Worm (Caenorhabditis elegans) whole organism, late embryonic: Measurements from ENCODE around the gene srg-45.
A peak's percentile ranks its signal among the peaks of the same experiment; 100 is the strongest.

Experiments
- C08G9.2 ChIP-seq: sonication (generic microtip); optimal IDR thresholded peaks from 2 replicates; lab custom pipeline; 2016; ENCODE audit warnings: mild to moderate bottlenecking, missing genetic modification characterization, moderate library complexity, missing compliant biosample characterization
- C38D4.7 ChIP-seq: fragments of 200-800 bp; sonication (Bioruptor generic); optimal IDR thresholded peaks from 2 replicates; lab custom pipeline; 2018; ENCODE audit warnings: mild to moderate bottlenecking, missing genetic modification characterization, moderate library complexity, missing compliant biosample characterization
- F13H6.1 ChIP-seq: sonication (generic microtip); optimal IDR thresholded peaks from 2 replicates; lab custom pipeline; 2016; ENCODE audit warnings: missing genetic modification characterization, missing compliant biosample characterization
- ahr-1 ChIP-seq: sonication (generic microtip); optimal IDR thresholded peaks from 2 replicates; lab custom pipeline; 2016; ENCODE audit warnings: missing genetic modification characterization, missing compliant biosample characterization
- ceh-18 ChIP-seq: sonication (generic microtip); optimal IDR thresholded peaks from 2 replicates; lab custom pipeline; 2016; ENCODE audit warnings: missing genetic modification characterization, missing compliant biosample characterization
- ceh-19 ChIP-seq: fragments of 200-800 bp; sonication (Bioruptor generic); optimal IDR thresholded peaks from 2 replicates; lab custom pipeline; 2018; ENCODE audit warnings: mild to moderate bottlenecking, missing genetic modification characterization, missing compliant biosample characterization
- ceh-22 ChIP-seq: sonication (generic microtip); optimal IDR thresholded peaks from 2 replicates; lab custom pipeline; 2017; ENCODE audit warnings: missing biosample characterization, missing genetic modification characterization
- ceh-31 ChIP-seq: sonication (generic microtip); optimal IDR thresholded peaks from 2 replicates; lab custom pipeline; 2016; ENCODE audit warnings: missing genetic modification characterization, missing compliant biosample characterization
- ceh-48 ChIP-seq: sonication (generic microtip); optimal IDR thresholded peaks from 2 replicates; lab custom pipeline; 2016; ENCODE audit warnings: missing genetic modification characterization, inconsistent platforms, missing compliant biosample characterization
- che-1 ChIP-seq: sonication (generic microtip); optimal IDR thresholded peaks from 2 replicates; lab custom pipeline; 2016; ENCODE audit warnings: mild to moderate bottlenecking, missing genetic modification characterization, missing compliant biosample characterization
- dve-1 ChIP-seq: sonication (generic microtip); optimal IDR thresholded peaks from 2 replicates; lab custom pipeline; 2017; ENCODE audit warnings: antibody characterized with exemption, mild to moderate bottlenecking, missing genetic modification characterization, missing compliant biosample characterization
- elt-2 ChIP-seq: sonication (generic microtip); optimal IDR thresholded peaks from 2 replicates; lab custom pipeline; 2016; ENCODE audit warnings: missing genetic modification reagents, missing genetic modification characterization, missing compliant biosample characterization
- eyg-1 ChIP-seq: sonication (generic microtip); optimal IDR thresholded peaks from 2 replicates; lab custom pipeline; 2016; ENCODE audit warnings: missing genotype, missing genetic modification characterization, missing compliant biosample characterization
- fax-1 ChIP-seq: sonication (generic microtip); optimal IDR thresholded peaks from 2 replicates; lab custom pipeline; 2016; ENCODE audit warnings: missing genotype, missing genetic modification characterization, missing compliant biosample characterization
- fkh-6 ChIP-seq: sonication (generic microtip); optimal IDR thresholded peaks from 2 replicates; lab custom pipeline; 2016; ENCODE audit warnings: missing genetic modification characterization, missing compliant biosample characterization
- gmeb-2 ChIP-seq: sonication (generic microtip); optimal IDR thresholded peaks from 2 replicates; lab custom pipeline; 2016; ENCODE audit warnings: missing genetic modification characterization, inconsistent platforms, missing compliant biosample characterization
- hlh-15 ChIP-seq: sonication (generic microtip); optimal IDR thresholded peaks from 2 replicates; lab custom pipeline; 2016; ENCODE audit warnings: missing genetic modification characterization, missing compliant biosample characterization
- hlh-6 ChIP-seq: sonication (generic microtip); optimal IDR thresholded peaks from 2 replicates; lab custom pipeline; 2016; ENCODE audit warnings: missing genotype, missing genetic modification characterization, missing compliant biosample characterization
- hlh-8 ChIP-seq: sonication (generic microtip); optimal IDR thresholded peaks from 2 replicates; lab custom pipeline; 2016; ENCODE audit warnings: missing genotype, missing genetic modification characterization, missing compliant biosample characterization
- lin-11 ChIP-seq: fragments of 200-800 bp; sonication (Bioruptor generic); optimal IDR thresholded peaks from 2 replicates; lab custom pipeline; 2018; ENCODE audit warnings: mild to moderate bottlenecking, missing genetic modification characterization, missing compliant biosample characterization
- madf-2 ChIP-seq: sonication (generic microtip); optimal IDR thresholded peaks from 2 replicates; lab custom pipeline; 2017; ENCODE audit warnings: missing genetic modification characterization, missing compliant biosample characterization
- mec-3 ChIP-seq: sonication (generic microtip); optimal IDR thresholded peaks from 2 replicates; lab custom pipeline; 2016; ENCODE audit warnings: borderline replicate concordance, missing genetic modification characterization, missing compliant biosample characterization
- nfya-1 ChIP-seq: sonication (generic microtip); optimal IDR thresholded peaks from 2 replicates; lab custom pipeline; 2017; ENCODE audit warnings: missing genetic modification characterization, mild to moderate bottlenecking, missing compliant biosample characterization, antibody characterized with exemption, moderate library complexity
- nhr-11 ChIP-seq: fragments of 150-350 bp; optimal IDR thresholded peaks from 2 replicates; lab custom pipeline; 2014; ENCODE audit warnings: missing biosample characterization, missing genetic modification characterization
- nhr-232 ChIP-seq: sonication (generic microtip); optimal IDR thresholded peaks from 2 replicates; lab custom pipeline; 2016; ENCODE audit warnings: missing genetic modification characterization, missing compliant biosample characterization
- pag-3 ChIP-seq: sonication (generic microtip); optimal IDR thresholded peaks from 2 replicates; lab custom pipeline; 2016; ENCODE audit warnings: missing compliant biosample characterization, missing genetic modification characterization, borderline replicate concordance
- pat-9 ChIP-seq: fragments of 200-800 bp; sonication (Bioruptor generic); optimal IDR thresholded peaks from 2 replicates; lab custom pipeline; 2018; ENCODE audit warnings: mild to moderate bottlenecking, missing genetic modification characterization, moderate library complexity, missing compliant biosample characterization
- pha-2 ChIP-seq: sonication (generic microtip); optimal IDR thresholded peaks from 2 replicates; lab custom pipeline; 2017; ENCODE audit warnings: mild to moderate bottlenecking, missing genetic modification characterization, missing compliant biosample characterization
- pha-4 ChIP-seq: fragments of 150-350 bp; optimal IDR thresholded peaks from 2 replicates; lab custom pipeline; 2018; ENCODE audit warnings: missing biosample characterization, missing genetic modification reagents, missing genetic modification characterization
- pqm-1 ChIP-seq: sonication (generic microtip); optimal IDR thresholded peaks from 2 replicates; lab custom pipeline; 2016; ENCODE audit warnings: missing genetic modification characterization, missing compliant biosample characterization
- ref-2 ChIP-seq: sonication (generic microtip); optimal IDR thresholded peaks from 2 replicates; lab custom pipeline; 2016; ENCODE audit warnings: missing genetic modification characterization, missing compliant biosample characterization
- sdc-2 ChIP-seq: sonication (generic microtip); optimal IDR thresholded peaks from 2 replicates; lab custom pipeline; 2016; ENCODE audit warnings: missing genotype, missing genetic modification characterization, missing compliant biosample characterization
- syd-9 ChIP-seq: sonication (generic microtip); optimal IDR thresholded peaks from 2 replicates; lab custom pipeline; 2016; ENCODE audit warnings: mild to moderate bottlenecking, missing genetic modification characterization, moderate library complexity, missing compliant biosample characterization
- tbx-2 ChIP-seq: sonication (generic microtip); optimal IDR thresholded peaks from 2 replicates; lab custom pipeline; 2016; ENCODE audit warnings: missing genetic modification characterization, missing compliant biosample characterization
- tbx-7 ChIP-seq: sonication (generic microtip); optimal IDR thresholded peaks from 2 replicates; lab custom pipeline; 2016; ENCODE audit warnings: missing genotype, missing genetic modification characterization, missing compliant biosample characterization
- unc-3 ChIP-seq, 2 experiments: fragments of 200-800 bp in 1 of 2; sonication (Bioruptor generic) in 1 of 2; sonication (generic microtip) in 1 of 2; conservative IDR thresholded peaks in 1 of 2; optimal IDR thresholded peaks in 1 of 2; 2 replicates each; pipeline versions ENCODE4 v1.3.6 to Lab custom; 2016 to 2022; ENCODE audit warnings: missing compliant biosample characterization in 2 of 2, missing genetic modification characterization in 2 of 2, missing genetic modification reagents in 1 of 2
- unc-42 ChIP-seq: sonication (generic microtip); optimal IDR thresholded peaks from 2 replicates; lab custom pipeline; 2016; ENCODE audit warnings: missing genotype, missing genetic modification characterization, missing compliant biosample characterization
- unc-55 ChIP-seq: sonication (generic microtip); optimal IDR thresholded peaks from 2 replicates; lab custom pipeline; 2017; ENCODE audit warnings: missing biosample characterization, missing genetic modification reagents, missing genetic modification characterization
- zip-5 ChIP-seq: sonication (generic microtip); optimal IDR thresholded peaks from 2 replicates; lab custom pipeline; 2016; ENCODE audit warnings: missing genetic modification characterization, missing compliant biosample characterization
- ztf-16 ChIP-seq: sonication (generic microtip); optimal IDR thresholded peaks from 2 replicates; lab custom pipeline; 2017; ENCODE audit warnings: missing genetic modification characterization, missing compliant biosample characterization

srg-45 gene

DNA sequence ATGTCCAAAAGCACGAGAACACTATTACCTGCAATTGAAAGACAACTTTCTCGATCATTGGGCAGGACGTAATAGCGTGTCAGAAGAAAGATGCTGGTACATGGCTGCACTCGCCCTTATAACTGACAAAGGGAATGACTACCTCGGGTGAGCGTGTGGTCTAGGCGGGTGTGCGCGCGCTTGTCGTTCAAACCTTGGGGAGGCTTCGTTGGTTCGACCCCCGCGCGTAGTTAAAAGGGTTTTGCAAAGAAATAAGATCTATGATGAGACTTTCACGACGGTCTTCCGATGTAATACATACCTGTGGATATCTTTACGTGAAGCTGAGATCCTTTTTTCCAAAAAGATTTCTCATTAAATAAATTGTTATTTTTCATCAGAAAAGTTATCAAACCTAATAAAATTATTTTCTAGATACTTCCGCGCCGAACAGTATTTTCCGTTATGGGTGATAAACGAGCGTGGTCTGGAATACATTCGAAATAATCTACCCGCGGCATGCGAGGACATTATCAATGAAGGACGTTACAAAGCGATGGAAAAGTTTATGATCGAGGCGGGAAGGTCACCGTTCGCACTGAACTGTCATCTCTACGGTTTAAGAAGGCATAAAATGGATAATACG is 3.7 kb upstream of the srg-45 start (continued):
- TF ChIP-seq pha-2 (peak; percentile 98), zip-5 (peak; percentile 98), fkh-6 (tag; lab: Kevin White, UChicago) (peak; percentile 99), ref-2 (peak; percentile 100), syd-9 (peak; percentile 99), C38D4.7 (peak; percentile 98), elt-2 (peak; percentile 100), madf-2 (peak; percentile 99), pat-9 (peak; percentile 100), nfya-1 (tag; lab: Kevin White, UChicago) (peak; percentile 93), pag-3 (peak; percentile 99), tbx-7 (tag; lab: Kevin White, UChicago) (peak; percentile 95), ceh-22 (tag; lab: Kevin White, UChicago) (peak; percentile 94), nhr-232 (tag; lab: Kevin White, UChicago) (peak; percentile 100), ahr-1 (tag; lab: Kevin White, UChicago) (peak; percentile 99), ceh-48 (tag; lab: Kevin White, UChicago) (peak; percentile 100), pqm-1 (tag; lab: Kevin White, UChicago) (peak; percentile 99), fax-1 (tag; lab: Kevin White, UChicago) (peak; percentile 99), ceh-19 (GFP tag; lab: Kevin White, UChicago) (peak; percentile 100), nhr-11 (tag; lab: Kevin White, UChicago) (no peak), unc-55 (GFP tag; lab: Kevin White, UChicago) (peak; percentile 30), tbx-2 (peak; percentile 99), gmeb-2 (tag; lab: Kevin White, UChicago) (peak; percentile 100), hlh-8 (tag; lab: Kevin White, UChicago) (peak; percentile 98), C08G9.2 (tag; lab: Kevin White, UChicago) (peak; percentile 98), F13H6.1 (tag; lab: Kevin White, UChicago) (peak; percentile 99), unc-42 (tag; lab: Kevin White, UChicago) (peak; percentile 95), mec-3 (tag; lab: Kevin White, UChicago) (peak; percentile 99), ceh-31 (peak; percentile 98), hlh-6 (peak; percentile 100), hlh-15 (tag; lab: Kevin White, UChicago) (peak; percentile 100), pha-4 (no peak), dve-1 (tag; lab: Kevin White, UChicago) (peak; percentile 99), eyg-1 (peak; percentile 100)

- TF ChIP-seq che-1 (tag; lab: Kevin White, UChicago), result no peak
These were observed 1.6 kb upstream of the srg-45 start for ce11 chrV:12305677-12306076.

ce11 chrV:12310256-12310655 is 3.0 kb downstream of the srg-45 start, which contains the start of gene hpo-30:
hpo-30 (minus strand) TSS chrV:12310356.
- TF ChIP-seq ztf-16, result no peak
- no peak for TF ChIP-seq unc-3 (GFP tag; conservative IDR thresholded peaks at IDR 0.05; lab: Robert Waterston, UW)
- no peak for TF ChIP-seq unc-3 (tag; optimal IDR thresholded peaks at IDR 0.05; lab: Kevin White, UChicago)
- no peak for TF ChIP-seq ceh-18 (tag; lab: Kevin White, UChicago)
- no peak for TF ChIP-seq ceh-48 (tag; lab: Kevin White, UChicago)
- TF ChIP-seq unc-42 (tag; lab: Kevin White, UChicago), result no peak
- TF ChIP-seq hlh-6, result no peak
- TF ChIP-seq sdc-2, result no peak
- TF ChIP-seq hlh-8 (tag; lab: Kevin White, UChicago), result no peak
- no peak for TF ChIP-seq lin-11
- TF ChIP-seq syd-9, result no peak
